Worm (Caenorhabditis elegans) whole organism, late embryonic: Measurements from ENCODE around the gene tbx-34.
A peak's percentile ranks its signal among the peaks of the same experiment; 100 is the strongest.

Source experiments
- C08G9.2 ChIP-seq: sonication (generic microtip); optimal IDR thresholded peaks from 2 replicates; lab custom pipeline; 2016; ENCODE audit warnings: mild to moderate bottlenecking, missing genetic modification characterization, moderate library complexity, missing compliant biosample characterization
- F13H6.1 ChIP-seq: sonication (generic microtip); optimal IDR thresholded peaks from 2 replicates; lab custom pipeline; 2016; ENCODE audit warnings: missing genetic modification characterization, missing compliant biosample characterization
- K02D7.2 ChIP-seq: sonication (generic microtip); optimal IDR thresholded peaks from 2 replicates; lab custom pipeline; 2017; ENCODE audit warnings: mild to moderate bottlenecking, missing genetic modification characterization, missing compliant biosample characterization
- K09A11.1 ChIP-seq: sonication (generic microtip); optimal IDR thresholded peaks from 2 replicates; lab custom pipeline; 2017; ENCODE audit warnings: antibody characterized with exemption, mild to moderate bottlenecking, missing genetic modification characterization, missing compliant biosample characterization; ENCODE audit not compliant: insufficient read depth
- ceh-18 ChIP-seq: sonication (generic microtip); optimal IDR thresholded peaks from 2 replicates; lab custom pipeline; 2016; ENCODE audit warnings: missing genetic modification characterization, missing compliant biosample characterization
- ceh-19 ChIP-seq: fragments of 200-800 bp; sonication (Bioruptor generic); optimal IDR thresholded peaks from 2 replicates; lab custom pipeline; 2018; ENCODE audit warnings: mild to moderate bottlenecking, missing genetic modification characterization, missing compliant biosample characterization
- ceh-2 ChIP-seq: sonication (generic microtip); optimal IDR thresholded peaks from 2 replicates; lab custom pipeline; 2016; ENCODE audit warnings: missing genotype, missing genetic modification characterization, missing compliant biosample characterization
- ceh-22 ChIP-seq: sonication (generic microtip); optimal IDR thresholded peaks from 2 replicates; lab custom pipeline; 2017; ENCODE audit warnings: missing biosample characterization, missing genetic modification characterization
- ceh-24 ChIP-seq: sonication (generic microtip); optimal IDR thresholded peaks from 2 replicates; lab custom pipeline; 2016; ENCODE audit warnings: mild to moderate bottlenecking, missing genetic modification characterization, missing compliant biosample characterization
- ceh-31 ChIP-seq: sonication (generic microtip); optimal IDR thresholded peaks from 2 replicates; lab custom pipeline; 2016; ENCODE audit warnings: missing genetic modification characterization, missing compliant biosample characterization
- ceh-34 ChIP-seq: sonication (generic microtip); optimal IDR thresholded peaks from 2 replicates; lab custom pipeline; 2016; ENCODE audit warnings: mild to moderate bottlenecking, missing genetic modification characterization, missing compliant biosample characterization
- ceh-9 ChIP-seq: sonication (generic microtip); optimal IDR thresholded peaks from 2 replicates; lab custom pipeline; 2016; ENCODE audit warnings: mild to moderate bottlenecking, missing genetic modification characterization, inconsistent platforms, missing compliant biosample characterization
- che-1 ChIP-seq: sonication (generic microtip); optimal IDR thresholded peaks from 2 replicates; lab custom pipeline; 2016; ENCODE audit warnings: mild to moderate bottlenecking, missing genetic modification characterization, missing compliant biosample characterization
- dmd-4 ChIP-seq: sonication (generic microtip); optimal IDR thresholded peaks from 2 replicates; lab custom pipeline; 2016; ENCODE audit warnings: borderline replicate concordance, missing genetic modification characterization, missing compliant biosample characterization
- dve-1 ChIP-seq: sonication (generic microtip); optimal IDR thresholded peaks from 2 replicates; lab custom pipeline; 2017; ENCODE audit warnings: antibody characterized with exemption, mild to moderate bottlenecking, missing genetic modification characterization, missing compliant biosample characterization
- elt-2 ChIP-seq: sonication (generic microtip); optimal IDR thresholded peaks from 2 replicates; lab custom pipeline; 2016; ENCODE audit warnings: missing genetic modification reagents, missing genetic modification characterization, missing compliant biosample characterization
- elt-4 ChIP-seq: sonication (generic microtip); optimal IDR thresholded peaks from 2 replicates; lab custom pipeline; 2016; ENCODE audit warnings: missing genetic modification characterization, missing compliant biosample characterization
- fkh-6 ChIP-seq: sonication (generic microtip); optimal IDR thresholded peaks from 2 replicates; lab custom pipeline; 2016; ENCODE audit warnings: missing genetic modification characterization, missing compliant biosample characterization
- lim-6 ChIP-seq: sonication (generic microtip); optimal IDR thresholded peaks from 2 replicates; lab custom pipeline; 2016; ENCODE audit warnings: missing genetic modification characterization, missing compliant biosample characterization
- mec-3 ChIP-seq: sonication (generic microtip); optimal IDR thresholded peaks from 2 replicates; lab custom pipeline; 2016; ENCODE audit warnings: borderline replicate concordance, missing genetic modification characterization, missing compliant biosample characterization
- nfya-1 ChIP-seq: sonication (generic microtip); optimal IDR thresholded peaks from 2 replicates; lab custom pipeline; 2017; ENCODE audit warnings: missing genetic modification characterization, mild to moderate bottlenecking, missing compliant biosample characterization, antibody characterized with exemption, moderate library complexity
- nhr-11 ChIP-seq: fragments of 150-350 bp; optimal IDR thresholded peaks from 2 replicates; lab custom pipeline; 2014; ENCODE audit warnings: missing biosample characterization, missing genetic modification characterization
- nhr-232 ChIP-seq: sonication (generic microtip); optimal IDR thresholded peaks from 2 replicates; lab custom pipeline; 2016; ENCODE audit warnings: missing genetic modification characterization, missing compliant biosample characterization
- odd-2 ChIP-seq: sonication (generic microtip); optimal IDR thresholded peaks from 2 replicates; lab custom pipeline; 2017; ENCODE audit warnings: antibody characterized with exemption, mild to moderate bottlenecking, missing genetic modification characterization, missing compliant biosample characterization
- pha-2 ChIP-seq: sonication (generic microtip); optimal IDR thresholded peaks from 2 replicates; lab custom pipeline; 2017; ENCODE audit warnings: mild to moderate bottlenecking, missing genetic modification characterization, missing compliant biosample characterization
- pros-1 ChIP-seq: fragments of 150-350 bp; optimal IDR thresholded peaks from 2 replicates; lab custom pipeline; 2014; ENCODE audit warnings: missing biosample characterization, missing genetic modification reagents, missing genetic modification characterization
- sox-4 ChIP-seq: sonication (generic microtip); optimal IDR thresholded peaks from 2 replicates; lab custom pipeline; 2017; ENCODE audit warnings: mild to moderate bottlenecking, missing genetic modification characterization, inconsistent platforms, missing compliant biosample characterization
- ttx-3 ChIP-seq: sonication (generic microtip); optimal IDR thresholded peaks from 2 replicates; lab custom pipeline; 2016; ENCODE audit warnings: missing genetic modification reagents, missing genetic modification characterization, missing compliant biosample characterization
- unc-42 ChIP-seq: sonication (generic microtip); optimal IDR thresholded peaks from 2 replicates; lab custom pipeline; 2016; ENCODE audit warnings: missing genotype, missing genetic modification characterization, missing compliant biosample characterization
- zip-5 ChIP-seq: sonication (generic microtip); optimal IDR thresholded peaks from 2 replicates; lab custom pipeline; 2016; ENCODE audit warnings: missing genetic modification characterization, missing compliant biosample characterization

tbx-34 gene

ce11 chrIII:11195553-11195952, 22.5 kb downstream of the tbx-34 start:
- TF ChIP-seq nfya-1 (tag; lab: Kevin White, UChicago): no peak
- TF ChIP-seq elt-2 (tag; lab: Kevin White, UChicago): peak; percentile 72
- no peak for TF ChIP-seq nhr-11 (tag; lab: Kevin White, UChicago)
- TF ChIP-seq pha-2: no peak

- TF ChIP-seq ceh-22 (tag; lab: Kevin White, UChicago) (no peak), lim-6 (tag; lab: Kevin White, UChicago) (no peak), zip-5 (tag; lab: Kevin White, UChicago) (no peak), elt-4 (tag; lab: Kevin White, UChicago) (no peak), dmd-4 (tag; lab: Kevin White, UChicago) (no peak), odd-2 (tag; lab: Kevin White, UChicago) (no peak), fkh-6 (tag; lab: Kevin White, UChicago) (no peak), dve-1 (tag; lab: Kevin White, UChicago) (no peak), ceh-9 (tag; lab: Kevin White, UChicago) (no peak), ttx-3 (tag; lab: Kevin White, UChicago) (no peak), ceh-18 (tag; lab: Kevin White, UChicago) (no peak), ceh-24 (no peak), ceh-34 (tag; lab: Kevin White, UChicago) (no peak), mec-3 (tag; lab: Kevin White, UChicago) (no peak), che-1 (no peak), C08G9.2 (no peak), nhr-11 (tag; lab: Kevin White, UChicago) (no peak), K09A11.1 (tag; lab: Kevin White, UChicago) (no peak), ceh-2 (tag; lab: Kevin White, UChicago) (no peak), sox-4 (tag; lab: Kevin White, UChicago) (no peak)
- TF ChIP-seq, all 69 proteins: peak for 0
Measured at ce11 chrIII:11195140-11195539, 22.9 kb downstream of the tbx-34 start, which contains the start of gene tra-1. Gene tra-1, minus strand, starts transcription at chrIII:11195201.

ce11 chrIII:11194123-11194522, 23.9 kb downstream of the tbx-34 start:
- TF ChIP-seq F13H6.1 (tag; lab: Kevin White, UChicago) (no peak), odd-2 (tag; lab: Kevin White, UChicago) (no peak), pros-1 (tag; lab: Kevin White, UChicago) (no peak), dmd-4 (tag; lab: Kevin White, UChicago) (no peak), dve-1 (tag; lab: Kevin White, UChicago) (peak; percentile 93), ceh-34 (tag; lab: Kevin White, UChicago) (no peak), zip-5 (tag; lab: Kevin White, UChicago) (no peak), ceh-31 (tag; lab: Kevin White, UChicago) (no peak)

ce11 chrIII:11193251-11193650, 24.8 kb downstream of the tbx-34 start:
- TF ChIP-seq K02D7.2 (no peak), K09A11.1 (tag; lab: Kevin White, UChicago) (no peak), nhr-232 (tag; lab: Kevin White, UChicago) (no peak), pros-1 (tag; lab: Kevin White, UChicago) (no peak), dve-1 (tag; lab: Kevin White, UChicago) (no peak)

ce11 chrIII:11188132-11188531, 29.9 kb downstream of the tbx-34 start:
- TF ChIP-seq ceh-19 (GFP tag; lab: Kevin White, UChicago): no peak
- no peak for TF ChIP-seq unc-42 (tag; lab: Kevin White, UChicago)
- TF ChIP-seq C08G9.2: no peak
